Worm (Caenorhabditis elegans) whole organism, L3 larva: ENCODE results near the gene srx-14.

ENCODE experiments used
- R02D3.7 ChIP-seq: fragments of 150-350 bp; optimal IDR thresholded peaks from 2 replicates; lab custom pipeline; 2014; ENCODE audit warnings: missing biosample characterization, missing genetic modification characterization
- aly-2 ChIP-seq: fragments of 150-350 bp; optimal IDR thresholded peaks from 2 replicates; lab custom pipeline; 2014; ENCODE audit warnings: missing biosample characterization, missing genetic modification characterization
- ama-1 ChIP-seq: fragments of 150-350 bp; optimal IDR thresholded peaks from 2 replicates; lab custom pipeline; 2018
- ceh-16 ChIP-seq: sonication (generic microtip); optimal IDR thresholded peaks from 2 replicates; lab custom pipeline; 2017; ENCODE audit warnings: missing biosample characterization, missing genetic modification characterization
- ceh-28 ChIP-seq: fragments of 150-350 bp; optimal IDR thresholded peaks from 2 replicates; lab custom pipeline; 2014; ENCODE audit warnings: missing biosample characterization, missing genetic modification reagents, missing genetic modification characterization
- ceh-9 ChIP-seq: sonication (generic microtip); optimal IDR thresholded peaks from 2 replicates; lab custom pipeline; 2018; ENCODE audit warnings: missing biosample characterization, missing genetic modification characterization
- egl-5 ChIP-seq: fragments of 150-350 bp; optimal IDR thresholded peaks from 2 replicates; lab custom pipeline; 2017; ENCODE audit warnings: missing biosample characterization, missing genetic modification reagents, missing genetic modification characterization, inconsistent platforms
- elt-1 ChIP-seq: fragments of 150-350 bp; optimal IDR thresholded peaks from 2 replicates; lab custom pipeline; 2014; ENCODE audit warnings: missing biosample characterization, missing genetic modification characterization
- elt-3 ChIP-seq, 3 experiments: fragments of 150-350 bp in 1 of 3; sonication (generic microtip) in 2 of 3; optimal IDR thresholded peaks; 2 replicates in 2 of 3; 4 replicates in 1 of 3; lab custom pipeline; 2014 to 2017; ENCODE audit warnings: missing biosample characterization in 3 of 3, missing genetic modification characterization in 3 of 3
- eor-1 ChIP-seq, 2 experiments: fragments of 150-350 bp; optimal IDR thresholded peaks; 2 replicates each; lab custom pipeline; 2014 to 2018; ENCODE audit warnings: missing biosample characterization in 2 of 2, missing genetic modification characterization in 2 of 2
- fkh-10 ChIP-seq: sonication (generic microtip); optimal IDR thresholded peaks from 2 replicates; lab custom pipeline; 2017; ENCODE audit warnings: missing biosample characterization, missing genetic modification reagents, missing genetic modification characterization
- fkh-2 ChIP-seq: fragments of 150-350 bp; optimal IDR thresholded peaks from 2 replicates; lab custom pipeline; 2014; ENCODE audit warnings: missing biosample characterization, missing genetic modification reagents, missing genetic modification characterization
- fos-1 ChIP-seq: fragments of 150-350 bp; optimal IDR thresholded peaks from 2 replicates; lab custom pipeline; 2014; ENCODE audit warnings: missing biosample characterization, missing genetic modification characterization
- hmg-11 ChIP-seq: sonication (generic microtip); optimal IDR thresholded peaks from 2 replicates; lab custom pipeline; 2016; ENCODE audit warnings: missing genetic modification characterization, missing compliant biosample characterization
- lin-15B ChIP-seq: fragments of 150-350 bp; optimal IDR thresholded peaks from 2 replicates; lab custom pipeline; 2014; ENCODE audit warnings: missing biosample characterization, missing genetic modification characterization
- lin-39 ChIP-seq: fragments of 150-350 bp; optimal IDR thresholded peaks from 2 replicates; lab custom pipeline; 2018; ENCODE audit warnings: missing biosample characterization, missing genetic modification reagents, missing genetic modification characterization
- lsy-12 ChIP-seq: sonication (generic microtip); optimal IDR thresholded peaks from 2 replicates; lab custom pipeline; 2016; ENCODE audit warnings: mild to moderate bottlenecking, missing genetic modification characterization, missing compliant biosample characterization
- mml-1 ChIP-seq: fragments of 150-350 bp; sonication (generic microtip); optimal IDR thresholded peaks from 3 replicates; lab custom pipeline; 2014; ENCODE audit warnings: missing biosample characterization, missing genetic modification characterization
- nfya-1 ChIP-seq: sonication (generic microtip); optimal IDR thresholded peaks from 2 replicates; lab custom pipeline; 2017; ENCODE audit warnings: missing genetic modification characterization, mild to moderate bottlenecking, missing compliant biosample characterization, antibody characterized with exemption, moderate library complexity; ENCODE audit not compliant: insufficient read depth
- nhr-23 ChIP-seq: fragments of 150-350 bp; optimal IDR thresholded peaks from 2 replicates; lab custom pipeline; 2014; ENCODE audit warnings: missing biosample characterization, missing genetic modification reagents, missing genetic modification characterization
- nhr-25 ChIP-seq: sonication (generic microtip); optimal IDR thresholded peaks from 2 replicates; lab custom pipeline; 2017; ENCODE audit warnings: missing biosample characterization, missing genetic modification characterization
- nhr-28 ChIP-seq: fragments of 150-350 bp; optimal IDR thresholded peaks from 2 replicates; lab custom pipeline; 2014; ENCODE audit warnings: missing biosample characterization, missing genetic modification characterization
- nhr-43 ChIP-seq: sonication (generic microtip); optimal IDR thresholded peaks from 2 replicates; lab custom pipeline; 2016; ENCODE audit warnings: mild to moderate bottlenecking, missing genetic modification characterization, missing compliant biosample characterization; ENCODE audit not compliant: poor library complexity, severe bottlenecking
- nhr-77 ChIP-seq: fragments of 150-350 bp; optimal IDR thresholded peaks from 2 replicates; lab custom pipeline; 2014; ENCODE audit warnings: missing biosample characterization, missing genetic modification characterization
- pha-4 ChIP-seq: fragments of 150-350 bp; optimal IDR thresholded peaks from 2 replicates; lab custom pipeline; 2014; ENCODE audit warnings: missing biosample characterization, missing genetic modification reagents, missing genetic modification characterization
- pqm-1 ChIP-seq: fragments of 150-350 bp; optimal IDR thresholded peaks from 2 replicates; lab custom pipeline; 2017; ENCODE audit warnings: missing biosample characterization, missing genetic modification characterization, inconsistent platforms
- sea-2 ChIP-seq: fragments of 150-350 bp; sonication (generic microtip); optimal IDR thresholded peaks from 4 replicates; lab custom pipeline; 2014; ENCODE audit warnings: missing biosample characterization, missing genetic modification reagents, missing genetic modification characterization
- skn-1 ChIP-seq: fragments of 150-350 bp; optimal IDR thresholded peaks from 2 replicates; lab custom pipeline; 2014; ENCODE audit warnings: missing biosample characterization, missing genetic modification characterization
- tbx-2 ChIP-seq: sonication (generic microtip); optimal IDR thresholded peaks from 2 replicates; lab custom pipeline; 2016; ENCODE audit warnings: mild to moderate bottlenecking, missing genetic modification characterization, missing compliant biosample characterization
- unc-39 ChIP-seq: sonication (generic microtip); optimal IDR thresholded peaks from 4 replicates; lab custom pipeline; 2017; ENCODE audit warnings: missing biosample characterization, missing genetic modification characterization
- ztf-4 ChIP-seq: fragments of 150-350 bp; optimal IDR thresholded peaks from 2 replicates; lab custom pipeline; 2014; ENCODE audit warnings: missing biosample characterization, missing genetic modification characterization

Gene srx-14

ce11 chrIV:1110999-1111398 lies 2.5 kb downstream of the srx-14 start:
- no peak for TF ChIP-seq aly-2 (tag; lab: Kevin White, UChicago)
- TF ChIP-seq fkh-10 (GFP tag; lab: Kevin White, UChicago) = no peak
- TF ChIP-seq eor-1 (tag; optimal IDR thresholded peaks at IDR 0.05; lab: Kevin White, UChicago) = no peak
- TF ChIP-seq nhr-43 = no peak
- TF ChIP-seq fos-1 (tag; lab: Kevin White, UChicago) = no peak
- TF ChIP-seq R02D3.7 (tag; lab: Kevin White, UChicago) = no peak
- TF ChIP-seq nhr-28 (tag; lab: Kevin White, UChicago) = no peak
- TF ChIP-seq tbx-2 (tag; lab: Kevin White, UChicago) = no peak
- TF ChIP-seq nhr-77 (tag; lab: Kevin White, UChicago) = no peak
- TF ChIP-seq nfya-1 (tag; lab: Kevin White, UChicago) = no peak
- no peak for TF ChIP-seq ztf-4 (tag; lab: Kevin White, UChicago)
- TF ChIP-seq, all 47 proteins: peak for 0

- TF ChIP-seq ceh-28 (no peak), skn-1 (tag; lab: Kevin White, UChicago) (no peak), ceh-9 (tag; lab: Kevin White, UChicago) (no peak), nhr-25 (no peak), egl-5 (tag; lab: Kevin White, UChicago) (peak; percentile 29), sea-2 (GFP tag; lab: Kevin White, UChicago) (no peak), unc-39 (no peak), lin-39 (tag; lab: Kevin White, UChicago) (peak; percentile 78), lin-15B (tag; lab: Kevin White, UChicago) (no peak)
- TF ChIP-seq, all 47 proteins: peak for 2
These were observed 5.5 kb downstream of the srx-14 start for ce11 chrIV:1108030-1108429.

- TF ChIP-seq ama-1 (peak; percentile 29), lin-39 (tag; lab: Kevin White, UChicago) (peak; percentile 69), lin-15B (tag; lab: Kevin White, UChicago) (no peak)
These were observed 6.3 kb downstream of the srx-14 start, which contains the start of gene ost-1 for ce11 chrIV:1107190-1107589. ost-1 (plus strand) TSS chrIV:1107396.

- TF ChIP-seq ceh-9 (tag; lab: Kevin White, UChicago) = no peak
- TF ChIP-seq aly-2 (tag; lab: Kevin White, UChicago) = no peak
- TF ChIP-seq pha-4 (tag; lab: Kevin White, UChicago) = no peak
- no peak for TF ChIP-seq nhr-23 (tag; lab: Kevin White, UChicago)
- no peak for TF ChIP-seq lin-39 (tag; lab: Kevin White, UChicago)
- no peak for TF ChIP-seq skn-1 (tag; lab: Kevin White, UChicago)
- no peak for TF ChIP-seq R02D3.7 (tag; lab: Kevin White, UChicago)
These were observed 7.5 kb downstream of the srx-14 start for ce11 chrIV:1105999-1106398.

ce11 chrIV:1105104-1105503 lies 8.4 kb downstream of the srx-14 start:
- TF ChIP-seq ceh-9 (tag; lab: Kevin White, UChicago) (no peak), ceh-16 (tag; lab: Kevin White, UChicago) (no peak), sea-2 (GFP tag; lab: Kevin White, UChicago) (no peak), fkh-2 (peak; percentile 42), tbx-2 (tag; lab: Kevin White, UChicago) (no peak)

- TF ChIP-seq aly-2 (tag; lab: Kevin White, UChicago) = no peak
- no peak for TF ChIP-seq lsy-12
- TF ChIP-seq elt-1 (tag; lab: Kevin White, UChicago) = no peak
- no peak for TF ChIP-seq elt-3 (tag; optimal IDR thresholded peaks at IDR 0.05; lab: Kevin White, UChicago)
- TF ChIP-seq mml-1 (tag; lab: Kevin White, UChicago) = no peak
- no peak for TF ChIP-seq pqm-1 (tag; lab: Kevin White, UChicago)
- TF ChIP-seq skn-1 (tag; lab: Kevin White, UChicago) = no peak
- TF ChIP-seq ztf-4 (tag; lab: Kevin White, UChicago) = no peak
- TF ChIP-seq hmg-11 = no peak
- no peak for TF ChIP-seq tbx-2 (tag; lab: Kevin White, UChicago)
These were observed 9.0 kb downstream of the srx-14 start, which contains the start of the genes C44B12.9 and C44B12.3 for ce11 chrIV:1104518-1104917. C44B12.9 (minus strand) TSS chrIV:1104618. C44B12.3 (plus strand) TSS chrIV:1104766.
